Fruit fly (Drosophila melanogaster): ENCODE data around the gene Ranbp21.

Gene Ranbp21

dm6 chrX:19637002-19637420 is 15.1 kb downstream of the Ranbp21 start (continued):
- TF ChIP-seq CG3919 (GFP tag; optimal IDR thresholded peaks at IDR 0.05) (peak; percentile 13), CG9139 (GFP tag; optimal IDR thresholded peaks at IDR 0.05) (no peak), Eip93F (GFP tag; optimal IDR thresholded peaks at IDR 0.05) (no peak), Lpt (GFP tag; optimal IDR thresholded peaks at IDR 0.05) (no peak), vri (GFP tag; optimal IDR thresholded peaks at IDR 0.05) (peak; percentile 35), CG8119 (GFP tag; IDR thresholded peaks at IDR 0.05) (no peak), achi (GFP tag; optimal IDR thresholded peaks at IDR 0.05) (no peak), Smox (GFP tag; optimal IDR thresholded peaks at IDR 0.05) (no peak), fd59A (GFP tag; optimal IDR thresholded peaks at IDR 0.05) (no peak), CG6808 (GFP tag; optimal IDR thresholded peaks at IDR 0.05) (no peak), lz (GFP tag; optimal IDR thresholded peaks at IDR 0.05) (peak; percentile 16), CG6276 (GFP tag; optimal IDR thresholded peaks at IDR 0.05) (no peak), dsx (GFP tag; optimal IDR thresholded peaks at IDR 0.05; ENCODE audit: poor library complexity, severe bottlenecking) (no peak), CG8632 (GFP tag; optimal IDR thresholded peaks at IDR 0.05) (no peak), Ets96B (tag; optimal IDR thresholded peaks at IDR 0.05) (no peak), fd85E (GFP tag; optimal IDR thresholded peaks at IDR 0.05) (no peak), CG34406 (GFP tag; optimal IDR thresholded peaks at IDR 0.05) (no peak), Hr4 (GFP tag; optimal IDR thresholded peaks at IDR 0.05) (no peak), pdm3 (GFP tag; optimal IDR thresholded peaks at IDR 0.05) (no peak), Sox14 (GFP tag; optimal IDR thresholded peaks at IDR 0.05) (peak; percentile 12), Eip75B (GFP tag; optimal IDR thresholded peaks at IDR 0.05) (no peak), CG7368 (GFP tag; optimal IDR thresholded peaks at IDR 0.05) (no peak), CG10631 (GFP tag; optimal IDR thresholded peaks at IDR 0.05) (no peak), CG15336 (GFP tag; IDR thresholded peaks at IDR 0.05) (0 out of 2 replicates have a peak, but pooled peaks have one; percentile 12), CG3032 (tag; optimal IDR thresholded peaks at IDR 0.05) (peak; percentile 6), CG6163 (GFP tag; IDR thresholded peaks at IDR 0.05) (peak; percentile 48; the same call in 2 of the 3 replicates), cyc (GFP tag; optimal IDR thresholded peaks at IDR 0.05) (peak; percentile 8)

DNA sequence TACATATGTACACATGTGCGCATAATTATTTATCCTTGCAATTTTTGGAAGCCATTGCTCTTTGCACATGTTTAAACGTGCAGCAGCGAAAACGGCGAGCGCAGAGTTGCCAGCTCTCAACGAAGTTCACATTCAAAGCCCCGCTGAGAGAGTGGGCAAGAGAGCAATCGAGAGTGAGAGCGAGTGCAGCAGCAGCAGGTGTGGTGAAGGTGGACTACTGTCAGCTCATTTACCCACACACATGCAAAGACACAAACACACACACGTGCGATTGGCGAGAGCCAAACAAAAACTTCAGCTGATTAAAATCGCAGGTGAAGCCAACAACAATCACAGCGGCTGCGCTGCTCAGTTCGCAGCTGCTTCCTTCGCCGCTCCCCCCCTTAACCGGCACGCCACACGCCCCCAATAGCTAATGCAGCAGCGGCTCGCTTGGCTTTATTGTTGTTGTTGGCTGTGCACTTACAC is 20.7 kb downstream of the Ranbp21 start:
- no peak for TF ChIP-seq dac (GFP tag; optimal IDR thresholded peaks at IDR 0.05)
- no peak for TF ChIP-seq Gug (GFP tag; IDR thresholded peaks at IDR 0.05)
- TF ChIP-seq CG6854 (GFP tag; optimal IDR thresholded peaks at IDR 0.05), result peak; percentile 25
- no peak for TF ChIP-seq fd85E (GFP tag; optimal IDR thresholded peaks at IDR 0.05)
- TF ChIP-seq Smox (GFP tag; optimal IDR thresholded peaks at IDR 0.05), result no peak
- no peak for TF ChIP-seq topi (GFP tag; optimal IDR thresholded peaks at IDR 0.05)
- TF ChIP-seq CG1621 (tag; optimal IDR thresholded peaks at IDR 0.05), result peak; percentile 24
- TF ChIP-seq CG15336 (GFP tag; IDR thresholded peaks at IDR 0.05), result peak; percentile 32; the same call in 1 of the 2 replicates
- peak; percentile 14 for TF ChIP-seq Sox14 (GFP tag; optimal IDR thresholded peaks at IDR 0.05)
- no peak for TF ChIP-seq OdsH (GFP tag; optimal IDR thresholded peaks at IDR 0.05)
- TF ChIP-seq spab (GFP tag; optimal IDR thresholded peaks at IDR 0.05), result no peak
- peak; percentile 63 for TF ChIP-seq Eip78C (GFP tag)
- TF ChIP-seq CG8119 (GFP tag; IDR thresholded peaks at IDR 0.05), result peak; percentile 47; the same call in 2 of the 3 replicates
- no peak for TF ChIP-seq salr (GFP tag; optimal IDR thresholded peaks at IDR 0.05)
- TF ChIP-seq net (GFP tag; optimal IDR thresholded peaks at IDR 0.05), result no peak
- no peak for TF ChIP-seq Eip75B (GFP tag; optimal IDR thresholded peaks at IDR 0.05)

DNA sequence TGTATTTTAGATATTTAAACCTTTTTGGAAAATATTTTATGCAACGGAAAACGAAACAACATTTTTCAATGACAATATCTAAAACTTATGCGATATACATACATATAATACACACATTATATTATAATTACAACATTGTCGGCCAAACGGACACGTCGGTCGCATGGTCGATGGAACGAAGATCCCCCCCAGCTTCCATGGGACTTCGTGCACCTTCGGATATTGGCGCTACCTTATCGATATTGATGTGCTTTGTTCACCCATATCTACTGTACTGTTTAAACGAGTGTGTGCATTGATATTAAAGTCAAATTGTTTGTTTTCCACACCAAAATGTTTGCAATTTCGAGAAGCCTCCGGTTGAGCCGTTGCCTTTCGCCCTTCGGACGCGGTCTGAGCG is 26.7 kb downstream of the Ranbp21 start, which contains the start of gene CG14212:
Gene CG14212 (plus strand): TSS at position 301 of the 400 bp plus-strand sequence.
- TF ChIP-seq Ets21C (GFP tag; optimal IDR thresholded peaks at IDR 0.05) (no peak), salr (GFP tag; optimal IDR thresholded peaks at IDR 0.05) (no peak), CG6792 (GFP tag; optimal IDR thresholded peaks at IDR 0.05) (no peak), CG7368 (GFP tag; optimal IDR thresholded peaks at IDR 0.05) (no peak), Eip78C (GFP tag) (no peak), CG11762 (GFP tag; optimal IDR thresholded peaks at IDR 0.05; ENCODE audit: insufficient read depth) (no peak)

Measured in whole organism, prepupa.